Fruit fly (Drosophila melanogaster) whole organism, embryonic: ENCODE measurements around the gene nuf.
A peak's percentile ranks its signal among the peaks of the same experiment; 100 is the strongest.

Source experiments
- Bdp1 ChIP-seq: fragments of 200-800 bp; sonication (Bioruptor generic); optimal IDR thresholded peaks from 3 replicates; lab custom pipeline; 2016; ENCODE audit warnings: missing biosample characterization, missing genetic modification characterization
- C15 ChIP-seq: fragments of 200-800 bp; sonication (Bioruptor generic); IDR thresholded peaks from 3 replicates; pipeline ENCODE4 v1.3.6; 2022; ENCODE audit warnings: missing biosample characterization, missing genetic modification characterization
- CG1024 ChIP-seq: fragments of 200-800 bp; sonication (Bioruptor generic); IDR thresholded peaks from 2 replicates; pipeline ENCODE4 v1.3.6; 2022; ENCODE audit warnings: missing biosample characterization, missing genetic modification characterization
- CG10654 ChIP-seq: fragments of 200-800 bp; sonication (Bioruptor generic); optimal IDR thresholded peaks from 2 replicates; lab custom pipeline; 2016; ENCODE audit warnings: missing biosample characterization, missing genetic modification characterization
- CG11560 ChIP-seq: fragments of 200-800 bp; sonication (Bioruptor generic); IDR thresholded peaks from 3 replicates; pipeline ENCODE4 v1.3.6; 2022; ENCODE audit warnings: missing biosample characterization, missing genetic modification characterization
- CG1603 ChIP-seq: fragments of 200-800 bp; sonication (Bioruptor generic); optimal IDR thresholded peaks from 2 replicates; lab custom pipeline; 2019; ENCODE audit warnings: missing biosample characterization, mild to moderate bottlenecking, missing genetic modification characterization, moderate library complexity
- CG2120 ChIP-seq: fragments of 200-800 bp; sonication (Bioruptor generic); optimal IDR thresholded peaks from 3 replicates; lab custom pipeline; 2016; ENCODE audit warnings: missing biosample characterization, missing genetic modification characterization
- CG3065 ChIP-seq: fragments of 200-800 bp; sonication (Bioruptor generic); optimal IDR thresholded peaks from 2 replicates; lab custom pipeline; 2016; ENCODE audit warnings: missing biosample characterization, missing genetic modification characterization
- CG32767 ChIP-seq: fragments of 200-800 bp; sonication (Bioruptor generic); IDR thresholded peaks from 2 replicates; pipeline ENCODE4 v1.3.6; 2022; ENCODE audit warnings: missing biosample characterization, missing genetic modification characterization
- CG32772 ChIP-seq: fragments of 200-800 bp; sonication (Bioruptor generic); IDR thresholded peaks from 2 replicates; pipeline ENCODE4 v1.3.6; 2022; ENCODE audit warnings: missing biosample characterization, missing genetic modification characterization
- CG3281 ChIP-seq: fragments of 200-800 bp; sonication (Bioruptor generic); optimal IDR thresholded peaks from 3 replicates; lab custom pipeline; 2017; ENCODE audit warnings: missing biosample characterization, mild to moderate bottlenecking, missing genetic modification characterization
- CG33213 ChIP-seq: fragments of 200-800 bp; sonication (Bioruptor generic); optimal IDR thresholded peaks from 3 replicates; lab custom pipeline; 2016; ENCODE audit warnings: missing biosample characterization, missing genetic modification characterization
- CG33557 ChIP-seq: fragments of 200-800 bp; sonication (Bioruptor generic); optimal IDR thresholded peaks from 2 replicates; lab custom pipeline; 2019; ENCODE audit warnings: missing biosample characterization, mild to moderate bottlenecking, missing genetic modification characterization, moderate library complexity
- CG3995 ChIP-seq: fragments of 200-800 bp; sonication (Bioruptor generic); optimal IDR thresholded peaks from 3 replicates; lab custom pipeline; 2016; ENCODE audit warnings: missing biosample characterization, missing genetic modification characterization
- CG4360 ChIP-seq: fragments of 200-800 bp; sonication (Bioruptor generic); IDR thresholded peaks from 2 replicates; pipeline ENCODE4 v1.3.6; 2022; ENCODE audit warnings: missing biosample characterization, missing genetic modification characterization
- CG4854 ChIP-seq: fragments of 200-800 bp; sonication (Bioruptor generic); optimal IDR thresholded peaks from 2 replicates; lab custom pipeline; 2016; ENCODE audit warnings: missing biosample characterization, missing genetic modification characterization, inconsistent platforms
- CG6683 ChIP-seq: fragments of 200-800 bp; sonication (Bioruptor generic); optimal IDR thresholded peaks from 2 replicates; lab custom pipeline; 2017; ENCODE audit warnings: missing biosample characterization, mild to moderate bottlenecking, missing genetic modification characterization, missing genetic modification reagents
- Dbx ChIP-seq: fragments of 200-800 bp; sonication (Bioruptor generic); IDR thresholded peaks from 3 replicates; pipeline ENCODE4 v1.3.6; 2022; ENCODE audit warnings: missing biosample characterization, missing genetic modification characterization
- Dref ChIP-seq: fragments of 200-800 bp; sonication (Bioruptor generic); IDR thresholded peaks from 2 replicates; pipeline ENCODE4 v1.3.6; 2022; ENCODE audit warnings: missing biosample characterization, missing genetic modification characterization
- ERR ChIP-seq: fragments of 200-800 bp; sonication (Bioruptor generic); optimal IDR thresholded peaks from 2 replicates; lab custom pipeline; 2016; ENCODE audit warnings: missing biosample characterization, missing genetic modification characterization
- Fer2 ChIP-seq: fragments of 200-800 bp; sonication (Bioruptor generic); optimal IDR thresholded peaks from 2 replicates; lab custom pipeline; 2018; ENCODE audit warnings: missing biosample characterization, mild to moderate bottlenecking, missing genetic modification characterization, moderate library complexity
- Fer3 ChIP-seq: fragments of 200-800 bp; sonication (Bioruptor generic); optimal IDR thresholded peaks from 2 replicates; lab custom pipeline; 2018; ENCODE audit warnings: missing biosample characterization, mild to moderate bottlenecking, missing genetic modification characterization, moderate library complexity
- Gsc ChIP-seq: fragments of 200-800 bp; sonication (Bioruptor generic); IDR thresholded peaks from 2 replicates; pipeline ENCODE4 v1.3.6; 2022; ENCODE audit warnings: missing biosample characterization, missing genetic modification characterization
- HHEX ChIP-seq: fragments of 200-800 bp; sonication (Bioruptor generic); optimal IDR thresholded peaks from 3 replicates; lab custom pipeline; 2017; ENCODE audit warnings: missing biosample characterization, mild to moderate bottlenecking, missing genetic modification characterization, missing genetic modification reagents
- HLH3B ChIP-seq: fragments of 200-800 bp; sonication (Bioruptor generic); IDR thresholded peaks from 2 replicates; pipeline ENCODE4 v1.3.6; 2022; ENCODE audit warnings: missing biosample characterization, missing genetic modification characterization
- Hey ChIP-seq: fragments of 200-800 bp; sonication (Bioruptor generic); optimal IDR thresholded peaks from 3 replicates; lab custom pipeline; 2018; ENCODE audit warnings: missing biosample characterization, mild to moderate bottlenecking, missing genetic modification characterization
- Hmr ChIP-seq: fragments of 200-800 bp; sonication (Bioruptor generic); optimal IDR thresholded peaks from 3 replicates; lab custom pipeline; 2017; ENCODE audit warnings: mild to moderate bottlenecking, missing biosample characterization, missing genetic modification reagents, missing genetic modification characterization
- Lhr ChIP-seq: fragments of 200-800 bp; sonication (Bioruptor generic); optimal IDR thresholded peaks from 3 replicates; lab custom pipeline; 2017; ENCODE audit warnings: mild to moderate bottlenecking, missing biosample characterization, missing genetic modification reagents, missing genetic modification characterization
- Mrtf ChIP-seq: fragments of 200-800 bp; sonication (Bioruptor generic); IDR thresholded peaks from 3 replicates; pipeline ENCODE4 v1.3.6; 2022; ENCODE audit warnings: missing biosample characterization, missing genetic modification characterization
- Rfx ChIP-seq: fragments of 200-800 bp; sonication (Bioruptor generic); IDR thresholded peaks from 2 replicates; pipeline ENCODE4 v1.3.6; 2022; ENCODE audit warnings: missing biosample characterization, missing genetic modification characterization
- Trl ChIP-seq, 3 experiments: fragments of >200 bp in 2 of 3; fragments of 200-800 bp in 1 of 3; sonication (Bioruptor generic) in 1 of 3; optimal IDR thresholded peaks; 2 replicates in 1 of 3; 3 replicates in 2 of 3; lab custom pipeline; 2016 to 2017; ENCODE audit warnings: missing biosample characterization in 1 of 3, missing genetic modification characterization in 1 of 3
- Usf ChIP-seq: fragments of 200-800 bp; sonication (Bioruptor generic); optimal IDR thresholded peaks from 2 replicates; lab custom pipeline; 2017; ENCODE audit warnings: missing genotype, missing biosample characterization, missing genetic modification characterization
- Vsx1 ChIP-seq: fragments of 200-800 bp; sonication (Bioruptor generic); optimal IDR thresholded peaks from 2 replicates; lab custom pipeline; 2017; ENCODE audit warnings: missing biosample characterization, mild to moderate bottlenecking, missing genetic modification characterization, missing genetic modification reagents
- ase ChIP-seq: fragments of 200-800 bp; sonication (Bioruptor generic); IDR thresholded peaks from 3 replicates; pipeline ENCODE4 v1.3.6; 2022; ENCODE audit warnings: missing biosample characterization, missing genetic modification characterization
- dati ChIP-seq: fragments of 200-800 bp; sonication (Bioruptor generic); IDR thresholded peaks from 2 replicates; pipeline ENCODE4 v1.3.6; 2022; ENCODE audit warnings: missing biosample characterization, missing genetic modification characterization
- disco-r ChIP-seq: fragments of 200-800 bp; sonication (Bioruptor generic); optimal IDR thresholded peaks from 2 replicates; lab custom pipeline; 2016; ENCODE audit warnings: missing biosample characterization, missing genetic modification characterization
- dysf ChIP-seq: fragments of 200-800 bp; sonication (Bioruptor generic); IDR thresholded peaks from 3 replicates; pipeline ENCODE4 v1.3.6; 2022; ENCODE audit warnings: missing biosample characterization, missing genetic modification characterization
- fd3F ChIP-seq: fragments of 200-800 bp; sonication (Bioruptor generic); optimal IDR thresholded peaks from 2 replicates; lab custom pipeline; 2018; ENCODE audit warnings: missing biosample characterization, mild to moderate bottlenecking, missing genetic modification characterization, moderate library complexity
- gce ChIP-seq: fragments of 200-800 bp; sonication (Bioruptor generic); IDR thresholded peaks from 3 replicates; pipeline ENCODE4 v1.3.6; 2022; ENCODE audit warnings: missing biosample characterization, missing genetic modification characterization
- ham ChIP-seq: fragments of 200-800 bp; sonication (Bioruptor generic); IDR thresholded peaks from 2 replicates; pipeline ENCODE4 v1.3.6; 2022; ENCODE audit warnings: missing biosample characterization, missing genetic modification characterization
- ind ChIP-seq: fragments of 200-800 bp; sonication (Bioruptor generic); optimal IDR thresholded peaks from 3 replicates; lab custom pipeline; 2016; ENCODE audit warnings: missing biosample characterization, missing genetic modification characterization
- ken ChIP-seq: fragments of 200-800 bp; sonication (Bioruptor generic); IDR thresholded peaks from 3 replicates; pipeline ENCODE4 v1.3.6; 2022; ENCODE audit warnings: missing biosample characterization, missing genetic modification characterization
- lbe ChIP-seq: fragments of 200-800 bp; sonication (Bioruptor generic); optimal IDR thresholded peaks from 2 replicates; lab custom pipeline; 2016; ENCODE audit warnings: missing biosample characterization, mild to moderate bottlenecking, missing genetic modification characterization
- salm ChIP-seq: fragments of 200-800 bp; sonication (Bioruptor generic); optimal IDR thresholded peaks from 2 replicates; lab custom pipeline; 2018; ENCODE audit warnings: missing biosample characterization, mild to moderate bottlenecking, missing genetic modification characterization
- sd ChIP-seq: fragments of 200-800 bp; sonication (Bioruptor generic); optimal IDR thresholded peaks from 3 replicates; lab custom pipeline; 2018; ENCODE audit warnings: missing biosample characterization, mild to moderate bottlenecking, missing genetic modification characterization, moderate library complexity
- sna ChIP-seq: fragments of 200-800 bp; sonication (Bioruptor generic); IDR thresholded peaks from 2 replicates; pipeline ENCODE4 v1.3.6; 2022; ENCODE audit warnings: missing biosample characterization, missing genetic modification characterization; ENCODE audit not compliant: partially characterized antibody
- toy ChIP-seq: fragments of 200-800 bp; sonication (Bioruptor generic); IDR thresholded peaks from 2 replicates; pipeline ENCODE4 v1.3.6; 2022; ENCODE audit warnings: missing biosample characterization, missing genetic modification characterization
- tx ChIP-seq: fragments of 200-800 bp; sonication (Bioruptor generic); optimal IDR thresholded peaks from 2 replicates; lab custom pipeline; 2016; ENCODE audit warnings: missing biosample characterization, missing genetic modification characterization
- wek ChIP-seq: fragments of 200-800 bp; sonication (Bioruptor generic); optimal IDR thresholded peaks from 3 replicates; lab custom pipeline; 2018; ENCODE audit warnings: missing biosample characterization, mild to moderate bottlenecking, missing genetic modification characterization, moderate library complexity

nuf gene

DNA sequence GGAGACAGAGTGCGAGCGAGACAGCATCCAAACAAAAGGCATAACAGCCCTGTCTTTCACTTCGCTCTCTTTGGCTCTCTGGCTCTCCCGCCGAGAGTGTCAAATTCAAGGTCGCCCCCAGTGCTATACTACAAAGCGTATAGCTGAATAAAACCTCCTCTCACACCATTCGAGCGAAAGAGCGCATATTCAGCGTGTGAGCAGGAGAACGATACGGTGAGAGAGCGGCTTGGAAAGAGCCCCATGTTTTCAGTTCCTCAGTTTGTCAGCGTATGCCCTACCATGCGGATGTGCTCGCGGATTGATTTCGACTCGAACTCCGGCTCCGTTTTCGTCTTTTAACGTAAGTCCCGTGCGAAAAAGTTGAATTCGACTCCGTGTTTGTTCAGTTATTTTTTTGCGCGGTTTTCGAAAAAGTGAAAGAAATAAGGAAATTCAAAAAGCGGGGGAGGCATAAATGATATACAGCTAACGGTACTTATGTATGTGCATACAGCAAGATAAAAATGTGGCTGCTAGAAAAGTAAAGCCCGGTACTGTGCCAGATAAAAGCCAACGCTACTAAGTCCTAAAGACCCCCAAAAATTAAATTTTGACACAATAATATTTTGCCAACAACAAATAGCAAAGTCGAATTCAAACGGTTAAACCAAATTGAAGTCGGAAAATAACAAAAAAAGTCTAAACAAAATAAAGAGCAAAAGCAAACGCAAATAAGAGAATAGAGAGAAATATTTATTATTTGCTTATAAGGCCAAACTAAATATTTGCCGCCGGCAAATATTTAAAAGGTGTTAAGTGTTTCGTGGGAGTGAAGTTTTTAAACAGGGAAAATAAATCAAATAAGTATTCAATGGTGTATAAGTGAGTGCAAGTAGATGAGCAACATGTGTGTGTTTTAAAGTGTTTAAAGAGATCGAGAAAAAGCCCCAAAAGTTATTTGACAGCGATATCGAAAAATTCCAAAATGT is 83.7 kb downstream of the nuf start, which contains the start of gene fz (continued):
- 0 out of 2 replicates have a peak, but pooled peaks have one; percentile 22 for TF ChIP-seq CG32767 (GFP tag; lab: Robert Waterston, UW)
- no peak for TF ChIP-seq C15 (GFP tag; lab: Robert Waterston, UW)
- no peak for TF ChIP-seq Lhr
- TF ChIP-seq disco-r (GFP tag; lab: Kevin White, UChicago), result no peak
- TF ChIP-seq CG10654 (GFP tag; lab: Kevin White, UChicago), result no peak
- peak; percentile 25 for TF ChIP-seq ERR (GFP tag; lab: Kevin White, UChicago)
- no peak for TF ChIP-seq lbe (GFP tag; lab: Kevin White, UChicago)
- no peak for TF ChIP-seq ase (GFP tag; lab: Robert Waterston, UW)
- no peak for TF ChIP-seq Dref (GFP tag; lab: Robert Waterston, UW)
- peak; percentile 20 for TF ChIP-seq CG33557 (GFP tag; lab: Kevin White, UChicago)
- no peak for TF ChIP-seq dati
- no peak for TF ChIP-seq CG1024 (GFP tag; lab: Robert Waterston, UW)
- peak; percentile 53; the same call in 1 of the 2 replicates for TF ChIP-seq Rfx (GFP tag; lab: Robert Waterston, UW)
- peak; percentile 33 for TF ChIP-seq CG1603
- no peak for TF ChIP-seq Mrtf (GFP tag; lab: Robert Waterston, UW)
- 0 out of 3 replicates have a peak, but pooled peaks have one; percentile 31 for TF ChIP-seq ken (GFP tag; lab: Robert Waterston, UW)
- TF ChIP-seq Bdp1 (GFP tag; lab: Kevin White, UChicago), result no peak
- no peak for TF ChIP-seq CG32772 (GFP tag; lab: Robert Waterston, UW)
- TF ChIP-seq salm (tag; lab: Kevin White, UChicago), result peak; percentile 29
- no peak for TF ChIP-seq CG6683 (GFP tag; lab: Kevin White, UChicago)
- no peak for TF ChIP-seq CG2120 (GFP tag; lab: Kevin White, UChicago)
- no peak for TF ChIP-seq CG11560 (tag; lab: Robert Waterston, UW)
- TF ChIP-seq sd, result no peak
- TF ChIP-seq gce (GFP tag; lab: Robert Waterston, UW), result no peak
- no peak for TF ChIP-seq toy
- TF ChIP-seq CG3281, result peak; percentile 100
- TF ChIP-seq Hmr, result no peak
- TF ChIP-seq Gsc (GFP tag; lab: Robert Waterston, UW), result no peak
- no peak for TF ChIP-seq ind (GFP tag; lab: Kevin White, UChicago)
- TF ChIP-seq Fer3 (tag; lab: Kevin White, UChicago), result peak; percentile 38
- no peak for TF ChIP-seq fd3F (GFP tag; lab: Kevin White, UChicago)
- no peak for TF ChIP-seq ham
- no peak for TF ChIP-seq Hey
- TF ChIP-seq Vsx1, result no peak
- no peak for TF ChIP-seq HHEX (GFP tag; lab: Kevin White, UChicago)
- no peak for TF ChIP-seq CG4854 (GFP tag; lab: Kevin White, UChicago)
- no peak; the same call in none of the 2 replicates for TF ChIP-seq sna (GFP tag; lab: Robert Waterston, UW)
- TF ChIP-seq tx (GFP tag; lab: Kevin White, UChicago), result no peak
- peak; percentile 35; the same call in 2 of the 3 replicates for TF ChIP-seq Dbx
- peak; percentile 97 to 100 for TF ChIP-seq Trl (optimal IDR thresholded peaks at IDR 0.05; lab: Kevin White, UChicago)
- peak; percentile 47 for TF ChIP-seq Trl (GFP tag; optimal IDR thresholded peaks at IDR 0.05; lab: Kevin White, UChicago)
- peak; percentile 32 for TF ChIP-seq wek (GFP tag; lab: Kevin White, UChicago)
- TF ChIP-seq dysf (GFP tag; lab: Robert Waterston, UW), result no peak
- no peak for TF ChIP-seq CG3995 (GFP tag; lab: Kevin White, UChicago)
- no peak for TF ChIP-seq Usf (GFP tag; lab: Kevin White, UChicago)
- 0 out of 2 replicates have a peak, but pooled peaks have one; percentile 33 for TF ChIP-seq CG4360
- no peak for TF ChIP-seq Fer2
- no peak for TF ChIP-seq CG3065 (GFP tag; lab: Kevin White, UChicago)
- no peak for TF ChIP-seq CG33213 (GFP tag; lab: Kevin White, UChicago)
- TF ChIP-seq HLH3B, result no peak
